Fruit fly (Drosophila melanogaster): Measurements from ENCODE around the gene vn.
A peak's percentile ranks its signal among the peaks of the same experiment; 100 is the strongest.

The vn gene

dm6 chr3L:5863868-5864413, 18.5 kb upstream of the vn start:
- TF ChIP-seq Dfd (GFP tag; optimal IDR thresholded peaks at IDR 0.05) (no peak), Mio (GFP tag; optimal IDR thresholded peaks at IDR 0.05) (no peak), tai (GFP tag; optimal IDR thresholded peaks at IDR 0.05) (no peak), pan (optimal IDR thresholded peaks at IDR 0.05) (no peak), fru (GFP tag; optimal IDR thresholded peaks at IDR 0.05) (peak; percentile 54), jim (GFP tag; optimal IDR thresholded peaks at IDR 0.05) (no peak), Jra (GFP tag; optimal IDR thresholded peaks at IDR 0.05) (no peak), GATAd (GFP tag; optimal IDR thresholded peaks at IDR 0.05) (no peak), ey (GFP tag; optimal IDR thresholded peaks at IDR 0.05) (peak; percentile 40), dmrt93B (GFP tag; optimal IDR thresholded peaks at IDR 0.05) (no peak), HLH106 (tag; optimal IDR thresholded peaks at IDR 0.05) (peak; percentile 15), woc (GFP tag; optimal IDR thresholded peaks at IDR 0.05) (peak; percentile 26), CG9705 (GFP tag; optimal IDR thresholded peaks at IDR 0.05) (no peak), Hr78 (GFP tag; optimal IDR thresholded peaks at IDR 0.05) (no peak), CrebA (GFP tag; optimal IDR thresholded peaks at IDR 0.05; ENCODE audit: borderline replicate concordance) (no peak), CG32264 (GFP tag; optimal IDR thresholded peaks at IDR 0.05) (no peak), dl (GFP tag; optimal IDR thresholded peaks at IDR 0.05; ENCODE audit: insufficient read depth in 1 of 2, partially characterized antibody in 2 of 2) (no peak), brk (GFP tag; optimal IDR thresholded peaks at IDR 0.05) (no peak), Hnf4 (GFP tag; optimal IDR thresholded peaks at IDR 0.05) (peak; percentile 29), br (GFP tag; optimal IDR thresholded peaks at IDR 0.05) (peak; percentile 34), lola (GFP tag; optimal IDR thresholded peaks at IDR 0.05) (no peak), Vsx2 (GFP tag; optimal IDR thresholded peaks at IDR 0.05; ENCODE audit: partially characterized antibody) (no peak), N (GFP tag; optimal IDR thresholded peaks at IDR 0.05) (no peak), rgr (GFP tag; optimal IDR thresholded peaks at IDR 0.05) (peak; percentile 38), foxo (GFP tag; optimal IDR thresholded peaks at IDR 0.05) (peak in 1 of 2 experiments; percentile 46), OdsH (GFP tag; optimal IDR thresholded peaks at IDR 0.05) (peak; percentile 38), Sp1 (GFP tag; optimal IDR thresholded peaks at IDR 0.05) (peak; percentile 61), psq (GFP tag; optimal IDR thresholded peaks at IDR 0.05) (peak; percentile 14), h (GFP tag; optimal IDR thresholded peaks at IDR 0.05) (peak; percentile 63), Dif (GFP tag; optimal IDR thresholded peaks at IDR 0.05; ENCODE audit: partially characterized antibody) (no peak), sage (GFP tag; optimal IDR thresholded peaks at IDR 0.05) (no peak), dsf (GFP tag; optimal IDR thresholded peaks at IDR 0.05; ENCODE audit: borderline replicate concordance) (no peak)

- TF ChIP-seq dmrt93B (GFP tag; optimal IDR thresholded peaks at IDR 0.05) (peak; percentile 66), rgr (GFP tag; optimal IDR thresholded peaks at IDR 0.05) (peak; percentile 65), woc (GFP tag; optimal IDR thresholded peaks at IDR 0.05) (peak; percentile 57), Hr78 (GFP tag; optimal IDR thresholded peaks at IDR 0.05) (no peak), Sp1 (GFP tag; optimal IDR thresholded peaks at IDR 0.05) (peak; percentile 74), Hnf4 (GFP tag; optimal IDR thresholded peaks at IDR 0.05) (peak; percentile 30), ey (GFP tag; optimal IDR thresholded peaks at IDR 0.05) (peak; percentile 72), sage (GFP tag; optimal IDR thresholded peaks at IDR 0.05) (peak; percentile 35), fru (GFP tag; optimal IDR thresholded peaks at IDR 0.05) (peak; percentile 80), CG32264 (GFP tag; optimal IDR thresholded peaks at IDR 0.05) (peak; percentile 28), HLH106 (tag; optimal IDR thresholded peaks at IDR 0.05) (peak; percentile 74), OdsH (GFP tag; optimal IDR thresholded peaks at IDR 0.05) (peak; percentile 69), br (GFP tag; optimal IDR thresholded peaks at IDR 0.05) (peak; percentile 65), Myc (optimal IDR thresholded peaks at IDR 0.05) (no peak), Abd-B (GFP tag; optimal IDR thresholded peaks at IDR 0.05) (no peak), psq (GFP tag; optimal IDR thresholded peaks at IDR 0.05) (peak; percentile 45), lola (GFP tag; optimal IDR thresholded peaks at IDR 0.05) (no peak), h (GFP tag; optimal IDR thresholded peaks at IDR 0.05) (peak; percentile 72), dl (GFP tag; optimal IDR thresholded peaks at IDR 0.05; ENCODE audit: insufficient read depth in 1 of 2, partially characterized antibody in 2 of 2) (no peak), Dif (GFP tag; optimal IDR thresholded peaks at IDR 0.05; ENCODE audit: partially characterized antibody) (no peak), foxo (GFP tag; optimal IDR thresholded peaks at IDR 0.05) (peak in 1 of 2 experiments; percentile 83), usp (GFP tag; optimal IDR thresholded peaks at IDR 0.05) (no peak), CG9705 (GFP tag; optimal IDR thresholded peaks at IDR 0.05) (peak; percentile 52), GATAd (GFP tag; optimal IDR thresholded peaks at IDR 0.05) (no peak)
These were observed 17.5 kb upstream of the vn start for dm6 chr3L:5862994-5863393.

- TF ChIP-seq CG32264 (GFP tag; optimal IDR thresholded peaks at IDR 0.05) = no peak
- TF ChIP-seq N (GFP tag; optimal IDR thresholded peaks at IDR 0.05) = no peak
- no peak for TF ChIP-seq rgr (GFP tag; optimal IDR thresholded peaks at IDR 0.05)
- no peak for TF ChIP-seq dsf (GFP tag; optimal IDR thresholded peaks at IDR 0.05; ENCODE audit: borderline replicate concordance)
- no peak for TF ChIP-seq brk (GFP tag; optimal IDR thresholded peaks at IDR 0.05)
- no peak for TF ChIP-seq Rel (GFP tag; optimal IDR thresholded peaks at IDR 0.05)
- TF ChIP-seq Rel (tag; optimal IDR thresholded peaks at IDR 0.05) = no peak
- no peak for TF ChIP-seq jim (GFP tag; optimal IDR thresholded peaks at IDR 0.05)
- TF ChIP-seq CrebA (GFP tag; optimal IDR thresholded peaks at IDR 0.05; ENCODE audit: borderline replicate concordance) = no peak
- no peak for TF ChIP-seq fru (GFP tag; optimal IDR thresholded peaks at IDR 0.05)
- TF ChIP-seq ey (GFP tag; optimal IDR thresholded peaks at IDR 0.05) = no peak
- TF ChIP-seq foxo (GFP tag; optimal IDR thresholded peaks at IDR 0.05) = no peak
- no peak for TF ChIP-seq psq (GFP tag; optimal IDR thresholded peaks at IDR 0.05)
- TF ChIP-seq Hr83 (GFP tag; optimal IDR thresholded peaks at IDR 0.05; ENCODE audit: poor library complexity, severe bottlenecking) = no peak
- TF ChIP-seq woc (GFP tag; optimal IDR thresholded peaks at IDR 0.05) = no peak
- TF ChIP-seq Mio (GFP tag; optimal IDR thresholded peaks at IDR 0.05) = no peak
- TF ChIP-seq GATAd (GFP tag; optimal IDR thresholded peaks at IDR 0.05) = no peak
- TF ChIP-seq OdsH (GFP tag; optimal IDR thresholded peaks at IDR 0.05) = no peak
- no peak for TF ChIP-seq Hr78 (GFP tag; optimal IDR thresholded peaks at IDR 0.05)
- no peak for TF ChIP-seq HLH106 (tag; optimal IDR thresholded peaks at IDR 0.05)
- no peak for TF ChIP-seq Abd-B (GFP tag; optimal IDR thresholded peaks at IDR 0.05)
These were observed 13.6 kb upstream of the vn start for dm6 chr3L:5859029-5859428.

Data from whole organism, wandering third instar larva.